Fruit fly (Drosophila melanogaster) whole organism, embryonic: ENCODE measurements around the gene Pfas.

Experiments
- BEAF-32 ChIP-seq: fragments of 200-800 bp; sonication (Bioruptor generic); optimal IDR thresholded peaks from 3 replicates; lab custom pipeline; 2017; ENCODE audit warnings: missing biosample characterization, missing genetic modification characterization, mild to moderate bottlenecking, moderate library complexity, missing genetic modification reagents
- CG10543 ChIP-seq: fragments of 200-800 bp; sonication (Bioruptor generic); optimal IDR thresholded peaks from 3 replicates; lab custom pipeline; 2017; ENCODE audit warnings: missing biosample characterization, mild to moderate bottlenecking, missing genetic modification characterization, moderate library complexity
- CG10565 ChIP-seq: fragments of 200-800 bp; sonication (Bioruptor generic); optimal IDR thresholded peaks from 3 replicates; lab custom pipeline; 2016; ENCODE audit warnings: missing biosample characterization, mild to moderate bottlenecking, missing genetic modification characterization
- CG16815 ChIP-seq: fragments of 200-800 bp; sonication (Bioruptor generic); optimal IDR thresholded peaks from 3 replicates; lab custom pipeline; 2017; ENCODE audit warnings: missing biosample characterization, mild to moderate bottlenecking, missing genetic modification characterization
- CG17186 ChIP-seq: fragments of 200-800 bp; sonication (Bioruptor generic); optimal IDR thresholded peaks from 3 replicates; lab custom pipeline; 2017; ENCODE audit warnings: missing biosample characterization, missing genetic modification reagents, missing genetic modification characterization
- CG31388 ChIP-seq: fragments of 200-800 bp; sonication (Bioruptor generic); optimal IDR thresholded peaks from 2 replicates; lab custom pipeline; 2016; ENCODE audit warnings: missing biosample characterization, missing genetic modification characterization
- CG34224 ChIP-seq: fragments of 200-800 bp; sonication (Bioruptor generic); IDR thresholded peaks from 3 replicates; pipeline ENCODE4 v1.3.6; 2022; ENCODE audit warnings: missing biosample characterization, missing genetic modification characterization; ENCODE audit not compliant: partially characterized antibody
- CG3847 ChIP-seq: fragments of 200-800 bp; sonication (Bioruptor generic); IDR thresholded peaks from 2 replicates; pipeline ENCODE4 v1.3.6; 2022; ENCODE audit warnings: missing biosample characterization, missing genetic modification characterization
- CG3995 ChIP-seq: fragments of 200-800 bp; sonication (Bioruptor generic); optimal IDR thresholded peaks from 3 replicates; lab custom pipeline; 2016; ENCODE audit warnings: missing biosample characterization, missing genetic modification characterization
- CG4730 ChIP-seq: fragments of 200-800 bp; sonication (Bioruptor generic); IDR thresholded peaks from 2 replicates; pipeline ENCODE4 v1.3.6; 2022; ENCODE audit warnings: missing biosample characterization, missing genetic modification characterization
- CG5180 ChIP-seq: fragments of 200-800 bp; sonication (Bioruptor generic); optimal IDR thresholded peaks from 3 replicates; lab custom pipeline; 2017; ENCODE audit warnings: missing biosample characterization, missing genetic modification characterization, mild to moderate bottlenecking, moderate library complexity, missing genetic modification reagents
- CoRest ChIP-seq: fragments of 200-800 bp; sonication (Bioruptor generic); optimal IDR thresholded peaks from 3 replicates; lab custom pipeline; 2018; ENCODE audit warnings: missing biosample characterization, mild to moderate bottlenecking, missing genetic modification characterization, moderate library complexity
- Dref ChIP-seq: fragments of 200-800 bp; sonication (Bioruptor generic); IDR thresholded peaks from 2 replicates; pipeline ENCODE4 v1.3.6; 2022; ENCODE audit warnings: missing biosample characterization, missing genetic modification characterization
- Drgx ChIP-seq: fragments of 200-800 bp; sonication (Bioruptor generic); IDR thresholded peaks from 2 replicates; pipeline ENCODE4 v1.3.6; 2022; ENCODE audit warnings: missing biosample characterization, missing genetic modification characterization
- Elba2 ChIP-seq: fragments of 200-800 bp; sonication (Bioruptor generic); optimal IDR thresholded peaks from 3 replicates; lab custom pipeline; 2016; ENCODE audit warnings: missing biosample characterization, missing genetic modification characterization
- H2.0 ChIP-seq: fragments of 200-800 bp; sonication (Bioruptor generic); IDR thresholded peaks from 2 replicates; pipeline ENCODE4 v1.3.6; 2022; ENCODE audit warnings: missing biosample characterization, missing genetic modification characterization
- HHEX ChIP-seq: fragments of 200-800 bp; sonication (Bioruptor generic); optimal IDR thresholded peaks from 3 replicates; lab custom pipeline; 2017; ENCODE audit warnings: missing biosample characterization, mild to moderate bottlenecking, missing genetic modification characterization, missing genetic modification reagents
- HLH54F ChIP-seq: fragments of 200-800 bp; sonication (Bioruptor generic); optimal IDR thresholded peaks from 3 replicates; lab custom pipeline; 2016; ENCODE audit warnings: missing biosample characterization, missing genetic modification characterization
- Hand ChIP-seq: fragments of 200-800 bp; sonication (Bioruptor generic); optimal IDR thresholded peaks from 2 replicates; lab custom pipeline; 2017; ENCODE audit warnings: mild to moderate bottlenecking, missing biosample characterization, missing genetic modification reagents, missing genetic modification characterization
- Hr78 ChIP-seq, 2 experiments: fragments of 200-800 bp in 1 of 2; fragments of >200 bp in 1 of 2; sonication (Bioruptor generic) in 1 of 2; optimal IDR thresholded peaks; 2 replicates each; lab custom pipeline; 2017 to 2019; ENCODE audit warnings: missing biosample characterization in 2 of 2, missing genetic modification characterization in 2 of 2, mild to moderate bottlenecking in 1 of 2, moderate library complexity in 1 of 2
- Lpt ChIP-seq: fragments of >200 bp; optimal IDR thresholded peaks from 2 replicates; lab custom pipeline; 2018; ENCODE audit warnings: missing biosample characterization, missing genetic modification characterization
- Mad ChIP-seq: fragments of 200-800 bp; sonication (Bioruptor generic); optimal IDR thresholded peaks from 2 replicates; lab custom pipeline; 2016; ENCODE audit warnings: missing biosample characterization, missing genetic modification characterization
- Med ChIP-seq: fragments of 200-800 bp; sonication (Bioruptor generic); peaks from one replicate; lab custom pipeline; 2016; ENCODE audit warnings: missing biosample characterization, missing genetic modification characterization, mild to moderate bottlenecking, inconsistent platforms, moderate library complexity
- Mes4 ChIP-seq: fragments of 200-800 bp; sonication (Bioruptor generic); optimal IDR thresholded peaks from 2 replicates; lab custom pipeline; 2016; ENCODE audit warnings: missing biosample characterization, missing genetic modification characterization
- Nf-YB ChIP-seq: fragments of 200-800 bp; sonication (Bioruptor generic); optimal IDR thresholded peaks from 3 replicates; lab custom pipeline; 2019; ENCODE audit warnings: missing biosample characterization, mild to moderate bottlenecking, missing genetic modification characterization, moderate library complexity
- Optix ChIP-seq: fragments of 200-800 bp; sonication (Bioruptor generic); IDR thresholded peaks from 3 replicates; pipeline ENCODE4 v1.3.6; 2022; ENCODE audit warnings: missing biosample characterization, missing genetic modification characterization
- PHDP ChIP-seq: fragments of 200-800 bp; sonication (Bioruptor generic); optimal IDR thresholded peaks from 3 replicates; lab custom pipeline; 2018; ENCODE audit warnings: missing biosample characterization, mild to moderate bottlenecking, missing genetic modification characterization, moderate library complexity
- Sry-δ ChIP-seq: fragments of 200-800 bp; sonication (Bioruptor generic); optimal IDR thresholded peaks from 2 replicates; lab custom pipeline; 2016; ENCODE audit warnings: missing biosample characterization, missing genetic modification characterization
- Ssrp ChIP-seq: fragments of 200-800 bp; sonication (Bioruptor generic); optimal IDR thresholded peaks from 2 replicates; lab custom pipeline; 2018; ENCODE audit warnings: missing biosample characterization, mild to moderate bottlenecking, missing genetic modification characterization, moderate library complexity
- Xrp1 ChIP-seq: fragments of 200-800 bp; sonication (Bioruptor generic); IDR thresholded peaks from 2 replicates; pipeline ENCODE4 v1.3.6; 2022; ENCODE audit warnings: missing biosample characterization, missing genetic modification characterization
- YL-1 ChIP-seq: fragments of 200-800 bp; sonication (Bioruptor generic); optimal IDR thresholded peaks from 3 replicates; lab custom pipeline; 2017; ENCODE audit warnings: missing biosample characterization, mild to moderate bottlenecking, missing genetic modification characterization
- cas ChIP-seq: fragments of 200-800 bp; sonication (Bioruptor generic); IDR thresholded peaks from 2 replicates; pipeline ENCODE4 v1.3.6; 2022; ENCODE audit warnings: missing biosample characterization, missing genetic modification characterization
- cg ChIP-seq: fragments of 200-800 bp; sonication (Bioruptor generic); optimal IDR thresholded peaks from 3 replicates; lab custom pipeline; 2019; ENCODE audit warnings: missing biosample characterization, mild to moderate bottlenecking, missing genetic modification characterization, moderate library complexity
- ems ChIP-seq: fragments of 200-800 bp; sonication (Bioruptor generic); optimal IDR thresholded peaks from 3 replicates; lab custom pipeline; 2016; ENCODE audit warnings: missing biosample characterization, missing genetic modification characterization
- fu2 ChIP-seq: fragments of 200-800 bp; sonication (Bioruptor generic); optimal IDR thresholded peaks from 2 replicates; lab custom pipeline; 2016; ENCODE audit warnings: missing biosample characterization, missing genetic modification characterization
- gce ChIP-seq: fragments of 200-800 bp; sonication (Bioruptor generic); IDR thresholded peaks from 3 replicates; pipeline ENCODE4 v1.3.6; 2022; ENCODE audit warnings: missing biosample characterization, missing genetic modification characterization
- gcm2 ChIP-seq: fragments of 200-800 bp; sonication (Bioruptor generic); optimal IDR thresholded peaks from 2 replicates; lab custom pipeline; 2016; ENCODE audit warnings: missing biosample characterization, missing genetic modification characterization
- grau ChIP-seq: fragments of 200-800 bp; optimal IDR thresholded peaks from 3 replicates; lab custom pipeline; 2019; ENCODE audit warnings: missing biosample characterization, mild to moderate bottlenecking, missing genetic modification characterization, moderate library complexity
- lab ChIP-seq: fragments of 200-800 bp; sonication (Bioruptor generic); optimal IDR thresholded peaks from 3 replicates; lab custom pipeline; 2017; ENCODE audit warnings: missing biosample characterization, missing genetic modification characterization, mild to moderate bottlenecking, moderate library complexity, missing genetic modification reagents
- p53 ChIP-seq: fragments of 200-800 bp; sonication (Bioruptor generic); optimal IDR thresholded peaks from 2 replicates; lab custom pipeline; 2016; ENCODE audit warnings: missing biosample characterization, missing genetic modification characterization
- pita ChIP-seq: fragments of 200-800 bp; sonication (Bioruptor generic); optimal IDR thresholded peaks from 2 replicates; lab custom pipeline; 2017; ENCODE audit warnings: missing biosample characterization, mild to moderate bottlenecking, missing genetic modification characterization
- pros ChIP-seq: fragments of 200-800 bp; sonication (Bioruptor generic); optimal IDR thresholded peaks from 3 replicates; lab custom pipeline; 2019; ENCODE audit warnings: missing biosample characterization, mild to moderate bottlenecking, missing genetic modification characterization, moderate library complexity
- rib ChIP-seq: fragments of 200-800 bp; sonication (Bioruptor generic); IDR thresholded peaks from 2 replicates; pipeline ENCODE4 v1.3.6; 2022; ENCODE audit warnings: missing biosample characterization, missing genetic modification characterization
- sc ChIP-seq, 3 experiments: fragments of >200 bp in 2 of 3; fragments of 200-800 bp in 1 of 3; sonication (Bioruptor generic) in 1 of 3; optimal IDR thresholded peaks; 2 replicates in 2 of 3; 3 replicates in 1 of 3; lab custom pipeline; 2017; ENCODE audit warnings: mild to moderate bottlenecking in 1 of 3, missing biosample characterization in 1 of 3, missing genetic modification characterization in 1 of 3, missing genetic modification reagents in 1 of 3
- sima ChIP-seq: fragments of 200-800 bp; sonication (Bioruptor generic); optimal IDR thresholded peaks from 2 replicates; lab custom pipeline; 2016; ENCODE audit warnings: missing biosample characterization, missing genetic modification characterization
- sob ChIP-seq: fragments of 200-800 bp; sonication (Bioruptor generic); IDR thresholded peaks from 2 replicates; pipeline ENCODE4 v1.3.6; 2022; ENCODE audit warnings: missing biosample characterization, missing genetic modification characterization
- stc ChIP-seq: fragments of 200-800 bp; sonication (Bioruptor generic); IDR thresholded peaks from 2 replicates; pipeline ENCODE4 v1.3.6; 2022; ENCODE audit warnings: missing biosample characterization, missing genetic modification characterization
- wek ChIP-seq: fragments of 200-800 bp; sonication (Bioruptor generic); optimal IDR thresholded peaks from 3 replicates; lab custom pipeline; 2018; ENCODE audit warnings: missing biosample characterization, mild to moderate bottlenecking, missing genetic modification characterization, moderate library complexity
- wor ChIP-seq: fragments of 200-800 bp; sonication (Bioruptor generic); IDR thresholded peaks from 2 replicates; pipeline ENCODE4 v1.3.6; 2022; ENCODE audit warnings: missing biosample characterization, missing genetic modification characterization

The Pfas gene

dm6 chr2L:6019352-6020131 is 26.3 kb downstream of the Pfas start, which contains the start of gene H2.0 (continued):
- TF ChIP-seq Dref (GFP tag; lab: Robert Waterston, UW) = no peak
- peak; percentile 26 for TF ChIP-seq CG10543 (GFP tag; lab: Kevin White, UChicago)
- no peak for TF ChIP-seq Hand (GFP tag; lab: Kevin White, UChicago)
- peak; percentile 78 for TF ChIP-seq cg (GFP tag; lab: Kevin White, UChicago)
- no peak for TF ChIP-seq CG10565 (GFP tag; lab: Kevin White, UChicago)
- TF ChIP-seq PHDP = no peak
- no peak for TF ChIP-seq YL-1 (GFP tag; lab: Kevin White, UChicago)
- TF ChIP-seq CG3847 (GFP tag; lab: Robert Waterston, UW) = no peak
- no peak for TF ChIP-seq gcm2
- TF ChIP-seq ems (GFP tag; lab: Kevin White, UChicago) = no peak
- TF ChIP-seq CG16815 (GFP tag; lab: Kevin White, UChicago) = peak; percentile 44
- no peak for TF ChIP-seq Mes4
- TF ChIP-seq Optix (GFP tag; lab: Robert Waterston, UW) = 0 out of 3 replicates have a peak, but pooled peaks have one; percentile 16
- TF ChIP-seq fu2 (GFP tag; lab: Kevin White, UChicago) = no peak
- TF ChIP-seq stc (GFP tag; lab: Robert Waterston, UW) = no peak
- peak; percentile 97 for TF ChIP-seq Nf-YB
- TF ChIP-seq CG3995 (GFP tag; lab: Kevin White, UChicago) = no peak
- TF ChIP-seq Xrp1 (GFP tag; lab: Robert Waterston, UW) = peak; percentile 47; the same call in 1 of the 2 replicates
- peak; percentile 7; the same call in 1 of the 2 replicates for TF ChIP-seq Drgx (GFP tag; lab: Robert Waterston, UW)
- TF ChIP-seq HLH54F (GFP tag; lab: Kevin White, UChicago) = no peak
- peak; percentile 27 for TF ChIP-seq lab (GFP tag; lab: Kevin White, UChicago)
- TF ChIP-seq CG31388 (GFP tag; lab: Kevin White, UChicago) = no peak
- no peak for TF ChIP-seq CG4730 (GFP tag; lab: Robert Waterston, UW)
- TF ChIP-seq Elba2 = no peak
- TF ChIP-seq HHEX = no peak
- TF ChIP-seq H2.0 = no peak
- no peak for TF ChIP-seq CG5180 (GFP tag; lab: Kevin White, UChicago)
- no peak for TF ChIP-seq wek
- TF ChIP-seq CG17186 (GFP tag; lab: Kevin White, UChicago) = no peak
- peak; percentile 26 for TF ChIP-seq Med (GFP tag; lab: Kevin White, UChicago)
- TF ChIP-seq grau = peak; percentile 56
- TF ChIP-seq pros (GFP tag; lab: Kevin White, UChicago) = no peak
- no peak for TF ChIP-seq Mad (GFP tag; lab: Kevin White, UChicago)
- TF ChIP-seq Ssrp (tag; lab: Kevin White, UChicago) = no peak
- TF ChIP-seq Lpt (GFP tag; lab: Kevin White, UChicago) = no peak
- no peak for TF ChIP-seq sob (GFP tag; lab: Robert Waterston, UW)
- TF ChIP-seq CG34224 (GFP tag; lab: Robert Waterston, UW) = no peak
- no peak for TF ChIP-seq cas (GFP tag; lab: Robert Waterston, UW)
- no peak for TF ChIP-seq Sry-δ (GFP tag; lab: Kevin White, UChicago)
- no peak for TF ChIP-seq rib (GFP tag; lab: Robert Waterston, UW)
- TF ChIP-seq pita (GFP tag; lab: Kevin White, UChicago) = no peak
- TF ChIP-seq wor (GFP tag; lab: Robert Waterston, UW) = no peak
- TF ChIP-seq gce (GFP tag; lab: Robert Waterston, UW) = no peak
- no peak for TF ChIP-seq sc (optimal IDR thresholded peaks at IDR 0.05; lab: Kevin White, UChicago)
- TF ChIP-seq sc (GFP tag; optimal IDR thresholded peaks at IDR 0.05; lab: Kevin White, UChicago) = peak; percentile 37
- TF ChIP-seq p53 (GFP tag; lab: Kevin White, UChicago) = no peak
- no peak for TF ChIP-seq BEAF-32 (GFP tag; lab: Kevin White, UChicago)
- TF ChIP-seq Hr78 (GFP tag; optimal IDR thresholded peaks at IDR 0.05; lab: Kevin White, UChicago) = no peak
- peak; percentile 38 for TF ChIP-seq CoRest
- no peak for TF ChIP-seq sima (GFP tag; lab: Kevin White, UChicago)
